Fruit fly (Drosophila melanogaster) whole organism, pupa: ENCODE measurements around the gene Cpsf100.
A peak's percentile ranks its signal among the peaks of the same experiment; 100 is the strongest.

Experiments used
- CG10348 ChIP-seq: fragments of 200-800 bp; sonication (Bioruptor generic); IDR thresholded peaks from 2 replicates; pipeline ENCODE4 v1.3.6; 2022; ENCODE audit warnings: missing biosample characterization, missing genetic modification characterization
- CG12605 ChIP-seq: fragments of 200-800 bp; sonication (Bioruptor generic); IDR thresholded peaks from 2 replicates; pipeline ENCODE4 v1.3.6; 2022; ENCODE audit warnings: missing biosample characterization, missing genetic modification characterization
- CG13204 ChIP-seq: fragments of 200-800 bp; sonication (Bioruptor generic); optimal IDR thresholded peaks from 2 replicates; lab custom pipeline; 2018; ENCODE audit warnings: missing biosample characterization, mild to moderate bottlenecking, missing genetic modification characterization, moderate library complexity
- CG14655 ChIP-seq: fragments of 200-800 bp; sonication (Bioruptor generic); optimal IDR thresholded peaks from 3 replicates; lab custom pipeline; 2017; ENCODE audit warnings: mild to moderate bottlenecking, missing biosample characterization, missing genetic modification reagents, missing genetic modification characterization
- CG15710 ChIP-seq: fragments of 200-800 bp; sonication (Bioruptor generic); optimal IDR thresholded peaks from 2 replicates; lab custom pipeline; 2018; ENCODE audit warnings: missing biosample characterization, mild to moderate bottlenecking, missing genetic modification characterization, moderate library complexity
- CG17806 ChIP-seq: fragments of 200-800 bp; sonication (Bioruptor generic); optimal IDR thresholded peaks from 2 replicates; lab custom pipeline; 2018; ENCODE audit warnings: missing biosample characterization, mild to moderate bottlenecking, missing genetic modification characterization, moderate library complexity
- CG32121 ChIP-seq: fragments of 200-800 bp; sonication (Bioruptor generic); IDR thresholded peaks from 2 replicates; pipeline ENCODE4 v1.3.6; 2022; ENCODE audit warnings: missing biosample characterization, missing genetic modification characterization
- CG34367 ChIP-seq: fragments of 200-800 bp; sonication (Bioruptor generic); optimal IDR thresholded peaks from 2 replicates; lab custom pipeline; 2018; ENCODE audit warnings: missing biosample characterization, mild to moderate bottlenecking, missing genetic modification characterization
- CG4496 ChIP-seq: fragments of 200-800 bp; sonication (Bioruptor generic); IDR thresholded peaks from 3 replicates; pipeline ENCODE4 v1.3.6; 2022; ENCODE audit warnings: missing biosample characterization, missing genetic modification characterization
- CG8159 ChIP-seq: fragments of 200-800 bp; sonication (Bioruptor generic); optimal IDR thresholded peaks from 3 replicates; lab custom pipeline; 2018; ENCODE audit warnings: missing biosample characterization, mild to moderate bottlenecking, missing genetic modification characterization, moderate library complexity
- CG8301 ChIP-seq: fragments of 200-800 bp; sonication (Bioruptor generic); optimal IDR thresholded peaks from 2 replicates; lab custom pipeline; 2018; ENCODE audit warnings: missing biosample characterization, mild to moderate bottlenecking, missing genetic modification characterization
- CG9948 ChIP-seq: fragments of 200-800 bp; sonication (Bioruptor generic); optimal IDR thresholded peaks from 2 replicates; lab custom pipeline; 2018; ENCODE audit warnings: missing biosample characterization, mild to moderate bottlenecking, missing genetic modification characterization, moderate library complexity
- D1 ChIP-seq: fragments of 200-800 bp; sonication (Bioruptor generic); optimal IDR thresholded peaks from 2 replicates; lab custom pipeline; 2018; ENCODE audit warnings: missing biosample characterization, mild to moderate bottlenecking, missing genetic modification characterization, moderate library complexity
- EcR ChIP-seq: fragments of 200-800 bp; sonication (Bioruptor generic); optimal IDR thresholded peaks from 3 replicates; lab custom pipeline; 2019; ENCODE audit warnings: missing biosample characterization, missing genetic modification characterization, mild to moderate bottlenecking, moderate library complexity, missing genetic modification reagents
- Ets98B ChIP-seq: fragments of 200-800 bp; sonication (Bioruptor generic); IDR thresholded peaks from 2 replicates; pipeline ENCODE4 v1.3.6; 2022; ENCODE audit warnings: missing biosample characterization, missing genetic modification characterization
- Pif1A ChIP-seq: fragments of 200-800 bp; sonication (Bioruptor generic); optimal IDR thresholded peaks from 3 replicates; lab custom pipeline; 2016; ENCODE audit warnings: missing biosample characterization, missing genetic modification characterization
- Pif1B ChIP-seq: fragments of 200-800 bp; sonication (Bioruptor generic); optimal IDR thresholded peaks from 3 replicates; lab custom pipeline; 2016; ENCODE audit warnings: missing biosample characterization, missing genetic modification characterization
- Snoo ChIP-seq: fragments of 200-800 bp; sonication (Bioruptor generic); optimal IDR thresholded peaks from 3 replicates; lab custom pipeline; 2017; ENCODE audit warnings: missing biosample characterization, mild to moderate bottlenecking, missing genetic modification characterization, inconsistent platforms
- fd96Ca ChIP-seq: fragments of 200-800 bp; sonication (Bioruptor generic); IDR thresholded peaks from 3 replicates; pipeline ENCODE4 v1.3.6; 2022; ENCODE audit warnings: missing biosample characterization, missing genetic modification characterization
- gl ChIP-seq: fragments of 200-800 bp; sonication (Bioruptor generic); optimal IDR thresholded peaks from 2 replicates; lab custom pipeline; 2018; ENCODE audit warnings: missing biosample characterization, mild to moderate bottlenecking, missing genetic modification characterization
- rn ChIP-seq: fragments of 200-800 bp; sonication (Bioruptor generic); IDR thresholded peaks from 2 replicates; pipeline ENCODE4 v1.3.6; 2022; ENCODE audit warnings: missing biosample characterization, missing genetic modification characterization

Cpsf100 gene

DNA sequence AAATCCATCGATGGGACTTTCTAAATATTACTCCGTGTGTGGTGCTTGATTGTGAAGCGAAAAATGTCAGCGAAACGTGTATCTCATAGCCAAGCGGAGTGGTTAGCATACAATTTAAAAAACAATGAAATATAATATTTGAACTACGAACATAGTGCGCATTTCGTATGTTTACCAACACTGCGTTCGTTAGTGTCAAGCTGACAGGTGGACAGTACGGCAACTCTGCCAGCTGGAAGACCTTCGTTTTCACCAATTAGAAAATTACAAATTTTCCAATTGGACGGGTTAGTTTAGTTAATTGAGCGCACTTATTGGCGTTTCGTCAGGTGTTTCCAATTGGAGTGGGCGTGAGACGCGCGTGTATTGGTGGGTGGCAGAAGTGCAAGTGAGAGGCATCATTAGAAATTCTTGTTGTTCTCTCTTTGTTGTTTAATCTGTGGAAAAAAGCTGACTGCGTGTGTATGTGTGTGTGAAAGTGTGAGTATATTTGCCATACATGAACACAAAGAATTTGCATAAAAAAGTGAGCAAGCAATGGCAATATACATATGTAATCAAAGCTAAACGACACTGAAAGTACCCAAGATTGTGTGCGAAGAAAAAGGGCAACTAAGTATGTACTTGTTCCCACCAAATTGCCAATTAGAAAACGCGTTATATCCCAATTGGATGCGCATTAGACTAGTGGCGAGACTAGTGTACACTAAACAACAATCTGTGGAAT is 5.5 kb downstream of the Cpsf100 start:
- TF ChIP-seq D1 (tag; lab: Kevin White, UChicago) = no peak
- TF ChIP-seq CG8301 = no peak
- TF ChIP-seq fd96Ca = peak; percentile 12; the same call in 1 of the 3 replicates
- no peak for TF ChIP-seq CG14655 (GFP tag; lab: Kevin White, UChicago)
- peak; percentile 25 for TF ChIP-seq Snoo (tag; lab: Kevin White, UChicago)
- no peak for TF ChIP-seq rn (GFP tag; lab: Robert Waterston, UW)
- peak; percentile 55 for TF ChIP-seq Pif1A
- no peak for TF ChIP-seq CG10348
- TF ChIP-seq CG34367 (tag; lab: Kevin White, UChicago) = no peak
- TF ChIP-seq Ets98B (GFP tag; lab: Robert Waterston, UW) = peak; percentile 37; the same call in 1 of the 2 replicates
- TF ChIP-seq Pif1B = peak; percentile 19
- no peak for TF ChIP-seq CG13204 (GFP tag; lab: Kevin White, UChicago)
- peak; percentile 53; the same call in 1 of the 2 replicates for TF ChIP-seq CG32121 (GFP tag; lab: Robert Waterston, UW)
- TF ChIP-seq CG15710 = no peak
- TF ChIP-seq CG12605 (GFP tag; lab: Robert Waterston, UW) = no peak
- peak; percentile 59; the same call in 2 of the 3 replicates for TF ChIP-seq CG4496
- TF ChIP-seq CG8159 (tag; lab: Kevin White, UChicago) = no peak
- no peak for TF ChIP-seq gl (tag; lab: Kevin White, UChicago)
- no peak for TF ChIP-seq EcR (GFP tag; lab: Kevin White, UChicago)
- no peak for TF ChIP-seq CG9948 (tag; lab: Kevin White, UChicago)
- no peak for TF ChIP-seq CG17806 (tag; lab: Kevin White, UChicago)

DNA sequence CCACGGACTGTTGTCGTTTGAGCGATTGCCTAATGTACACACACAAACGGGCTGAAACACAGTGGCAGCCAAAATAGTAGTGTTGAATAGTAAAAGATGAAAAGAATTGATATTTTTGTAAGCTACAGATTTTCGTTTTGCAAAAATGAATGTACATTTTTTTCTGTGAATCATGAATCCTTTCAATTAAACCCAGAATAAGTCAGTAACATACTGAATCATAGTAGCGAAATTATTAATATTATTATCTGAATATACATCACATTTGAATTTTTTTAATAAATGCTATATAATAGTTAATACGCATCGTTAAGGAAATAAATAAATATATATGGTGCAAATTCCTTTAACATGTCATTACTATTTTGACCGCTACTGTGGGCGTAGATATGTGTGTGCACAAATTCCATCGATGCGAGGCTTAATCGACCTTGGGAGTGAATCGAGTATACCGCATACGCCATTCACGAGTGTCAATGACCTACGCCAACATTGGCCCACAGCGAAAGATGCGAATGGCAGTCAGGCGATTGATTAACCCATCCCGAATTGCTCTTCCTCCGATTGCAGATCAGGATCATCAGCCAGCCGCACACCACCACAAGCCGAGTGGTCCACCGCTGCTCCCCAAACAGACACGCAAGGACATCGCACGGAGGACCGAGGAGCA is 6.3 kb downstream of the Cpsf100 start:
- TF ChIP-seq Ets98B (GFP tag; lab: Robert Waterston, UW) = peak; percentile 44
- TF ChIP-seq CG9948 (tag; lab: Kevin White, UChicago) = no peak
- no peak; the same call in 2 of the 3 replicates for TF ChIP-seq CG4496
- TF ChIP-seq rn (GFP tag; lab: Robert Waterston, UW) = no peak
- TF ChIP-seq CG15710 = peak; percentile 57
- no peak for TF ChIP-seq CG8301
- TF ChIP-seq gl (tag; lab: Kevin White, UChicago) = no peak
- TF ChIP-seq D1 (tag; lab: Kevin White, UChicago) = no peak
- peak; percentile 47; the same call in 1 of the 2 replicates for TF ChIP-seq CG12605 (GFP tag; lab: Robert Waterston, UW)
- TF ChIP-seq CG17806 (tag; lab: Kevin White, UChicago) = peak; percentile 44
- TF ChIP-seq CG8159 (tag; lab: Kevin White, UChicago) = no peak
- no peak for TF ChIP-seq Pif1A
- TF ChIP-seq CG32121 (GFP tag; lab: Robert Waterston, UW) = peak; percentile 44; the same call in 1 of the 2 replicates
- TF ChIP-seq EcR (GFP tag; lab: Kevin White, UChicago) = peak; percentile 70
- TF ChIP-seq fd96Ca = 0 out of 3 replicates have a peak, but pooled peaks have one; percentile 37
- no peak for TF ChIP-seq CG34367 (tag; lab: Kevin White, UChicago)
- no peak for TF ChIP-seq CG10348
- TF ChIP-seq CG13204 (GFP tag; lab: Kevin White, UChicago) = no peak
- TF ChIP-seq CG14655 (GFP tag; lab: Kevin White, UChicago) = no peak

- TF ChIP-seq CG14655 (GFP tag; lab: Kevin White, UChicago) = no peak
- TF ChIP-seq CG8159 (tag; lab: Kevin White, UChicago) = no peak
- no peak for TF ChIP-seq CG10348
- TF ChIP-seq CG13204 (GFP tag; lab: Kevin White, UChicago) = no peak
- TF ChIP-seq EcR (GFP tag; lab: Kevin White, UChicago) = no peak
- TF ChIP-seq CG9948 (tag; lab: Kevin White, UChicago) = no peak
- no peak for TF ChIP-seq CG4496
- no peak for TF ChIP-seq CG34367 (tag; lab: Kevin White, UChicago)
- no peak for TF ChIP-seq Pif1B
- TF ChIP-seq Pif1A = no peak
- no peak for TF ChIP-seq rn (GFP tag; lab: Robert Waterston, UW)
These were observed 14.8 kb downstream of the Cpsf100 start, which contains the start of gene CG11837 for dm6 chr3R:29049055-29049722. TSS of gene CG11837 (plus strand) at chr3R:29049493.

DNA sequence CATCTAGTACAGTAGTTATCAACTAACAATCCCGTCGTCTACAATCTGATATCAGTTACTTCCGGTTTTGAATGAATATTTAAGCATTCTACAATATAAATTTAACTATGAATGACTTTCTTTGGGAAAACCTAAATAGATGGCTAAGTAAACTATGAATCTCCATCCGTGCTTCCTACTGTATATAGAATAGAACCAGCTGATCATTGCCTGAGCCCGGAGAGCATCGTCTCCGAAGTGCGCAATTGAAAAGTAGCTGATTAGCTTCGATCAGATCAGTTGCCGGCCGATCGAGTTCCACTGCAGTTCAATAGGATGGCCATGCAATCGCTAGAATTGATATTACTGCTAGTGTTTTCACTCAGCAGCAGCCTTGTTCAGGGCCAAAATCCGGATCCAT is 16.4 kb downstream of the Cpsf100 start, which contains the start of gene CG11841:
CG11841 (plus strand) TSS at position 301 of the 400 bp plus-strand sequence.
- TF ChIP-seq EcR (GFP tag; lab: Kevin White, UChicago) (no peak), Ets98B (GFP tag; lab: Robert Waterston, UW) (no peak), CG12605 (GFP tag; lab: Robert Waterston, UW) (no peak), CG32121 (GFP tag; lab: Robert Waterston, UW) (no peak), gl (tag; lab: Kevin White, UChicago) (no peak), Pif1B (no peak), CG13204 (GFP tag; lab: Kevin White, UChicago) (no peak), D1 (tag; lab: Kevin White, UChicago) (no peak)
- TF ChIP-seq, all 21 proteins: peak for 0

- TF ChIP-seq CG8301 (no peak), rn (GFP tag; lab: Robert Waterston, UW) (no peak), CG8159 (tag; lab: Kevin White, UChicago) (no peak), CG9948 (tag; lab: Kevin White, UChicago) (no peak), Pif1A (no peak), CG14655 (GFP tag; lab: Kevin White, UChicago) (no peak), CG12605 (GFP tag; lab: Robert Waterston, UW) (no peak)
These were observed 18.0 kb downstream of the Cpsf100 start, which contains the start of gene CG11842 for dm6 chr3R:29052380-29052779. TSS of gene CG11842 (plus strand) at chr3R:29052680.
